Fruit fly (Drosophila melanogaster) whole organism, wandering third instar larva: ENCODE data around the gene CG13380.
A peak's percentile ranks its signal among the peaks of the same experiment; 100 is the strongest.

Source experiments
- Abd-B ChIP-seq: fragments of >200 bp; optimal IDR thresholded peaks from 2 replicates; lab custom pipeline; 2017; ENCODE audit warnings: missing biosample characterization, missing genetic modification characterization
- CG9705 ChIP-seq: fragments of 200-800 bp; sonication (Bioruptor generic); optimal IDR thresholded peaks from 2 replicates; lab custom pipeline; 2018; ENCODE audit warnings: missing biosample characterization, mild to moderate bottlenecking, missing genetic modification characterization
- CrebA ChIP-seq: fragments of 200-800 bp; sonication (Bioruptor generic); optimal IDR thresholded peaks from 2 replicates; lab custom pipeline; 2016; ENCODE audit warnings: missing biosample characterization, mild to moderate bottlenecking, missing genetic modification characterization, borderline replicate concordance
- Dfd ChIP-seq: fragments of >200 bp; optimal IDR thresholded peaks from 2 replicates; lab custom pipeline; 2017; ENCODE audit warnings: missing biosample characterization, missing genetic modification characterization
- Dif ChIP-seq: fragments of 200-275, 200-300 bp; sonication (Bioruptor generic); optimal IDR thresholded peaks from 2 replicates; lab custom pipeline; 2018; ENCODE audit warnings: missing biosample characterization, missing genetic modification characterization; ENCODE audit not compliant: partially characterized antibody
- GATAd ChIP-seq: sonication (Bioruptor generic); optimal IDR thresholded peaks from 2 replicates; lab custom pipeline; 2016; ENCODE audit warnings: missing biosample characterization, missing genetic modification characterization
- HLH106 ChIP-seq: fragments of 200-800 bp; optimal IDR thresholded peaks from 3 replicates; lab custom pipeline; 2019; ENCODE audit warnings: missing biosample characterization, mild to moderate bottlenecking, missing genetic modification characterization, moderate library complexity
- Hr78 ChIP-seq: fragments of >200 bp; optimal IDR thresholded peaks from 2 replicates; lab custom pipeline; 2017; ENCODE audit warnings: missing biosample characterization, missing genetic modification characterization
- Hr83 ChIP-seq: fragments of 200-300 bp; sonication (Bioruptor generic); optimal IDR thresholded peaks from 2 replicates; lab custom pipeline; 2016; ENCODE audit warnings: missing biosample characterization, mild to moderate bottlenecking, missing genetic modification characterization, moderate library complexity; ENCODE audit not compliant: poor library complexity, severe bottlenecking
- Myc ChIP-seq: fragments of >200 bp; optimal IDR thresholded peaks from 2 replicates; lab custom pipeline; 2017
- N ChIP-seq: fragments of >200 bp; optimal IDR thresholded peaks from 2 replicates; lab custom pipeline; 2018; ENCODE audit warnings: missing biosample characterization, missing external identifiers, missing genetic modification characterization
- OdsH ChIP-seq: fragments of 200-800 bp; sonication (Bioruptor generic); optimal IDR thresholded peaks from 2 replicates; lab custom pipeline; 2016; ENCODE audit warnings: missing biosample characterization, mild to moderate bottlenecking, missing genetic modification characterization
- Rel ChIP-seq, 2 experiments: fragments of 200-800 bp; sonication (Bioruptor generic) in 1 of 2; optimal IDR thresholded peaks; 2 replicates in 1 of 2; 3 replicates in 1 of 2; lab custom pipeline; 2016 to 2019; ENCODE audit warnings: mild to moderate bottlenecking in 2 of 2, missing biosample characterization in 2 of 2, missing genetic modification characterization in 2 of 2, moderate library complexity in 1 of 2
- Sp1 ChIP-seq: fragments of 200-800 bp; sonication (Bioruptor generic); optimal IDR thresholded peaks from 3 replicates; lab custom pipeline; 2019; ENCODE audit warnings: missing biosample characterization, mild to moderate bottlenecking, missing genetic modification characterization, moderate library complexity
- Vsx2 ChIP-seq: fragments of 200-300, 225-300 bp; sonication (Bioruptor generic); optimal IDR thresholded peaks from 2 replicates; lab custom pipeline; 2018; ENCODE audit warnings: missing biosample characterization, missing genetic modification characterization; ENCODE audit not compliant: partially characterized antibody
- br ChIP-seq: fragments of 200-800 bp; sonication (Bioruptor generic); optimal IDR thresholded peaks from 2 replicates; lab custom pipeline; 2016; ENCODE audit warnings: missing biosample characterization, missing genetic modification characterization
- dl ChIP-seq, 2 experiments: fragments of 175-275, 200-275 bp in 1 of 2; fragments of 200-275 bp in 1 of 2; sonication (Bioruptor generic); optimal IDR thresholded peaks; lab custom pipeline; 2018; ENCODE audit warnings: mild to moderate bottlenecking in 2 of 2, missing biosample characterization in 2 of 2, missing genetic modification characterization in 2 of 2, moderate library complexity in 2 of 2; ENCODE audit not compliant: partially characterized antibody in 2 of 2, insufficient read depth in 1 of 2
- dmrt93B ChIP-seq: fragments of 200-800 bp; sonication (Bioruptor generic); optimal IDR thresholded peaks from 2 replicates; lab custom pipeline; 2018; ENCODE audit warnings: missing biosample characterization, mild to moderate bottlenecking, missing genetic modification characterization
- dsf ChIP-seq: sonication (Bioruptor generic); optimal IDR thresholded peaks from 2 replicates; lab custom pipeline; 2016; ENCODE audit warnings: missing biosample characterization, missing genetic modification characterization, borderline replicate concordance
- ey ChIP-seq: fragments of 200-800 bp; sonication (Bioruptor generic); optimal IDR thresholded peaks from 2 replicates; lab custom pipeline; 2016; ENCODE audit warnings: missing biosample characterization, missing genetic modification characterization
- foxo ChIP-seq, 2 experiments: fragments of 200-800 bp; sonication (Bioruptor generic); optimal IDR thresholded peaks; 2 replicates in 1 of 2; 3 replicates in 1 of 2; lab custom pipeline; 2016 to 2017; ENCODE audit warnings: missing biosample characterization in 2 of 2, missing genetic modification characterization in 2 of 2
- h ChIP-seq: fragments of 200-800 bp; sonication (Bioruptor generic); optimal IDR thresholded peaks from 3 replicates; lab custom pipeline; 2016; ENCODE audit warnings: missing biosample characterization, mild to moderate bottlenecking, missing genetic modification characterization
- lola ChIP-seq: fragments of >200 bp; optimal IDR thresholded peaks from 2 replicates; lab custom pipeline; 2017; ENCODE audit warnings: missing biosample characterization, missing genetic modification characterization
- pan ChIP-seq: fragments of >200 bp; optimal IDR thresholded peaks from 2 replicates; lab custom pipeline; 2017
- psq ChIP-seq: fragments of 200-800 bp; sonication (Bioruptor generic); optimal IDR thresholded peaks from 3 replicates; lab custom pipeline; 2017; ENCODE audit warnings: missing biosample characterization, mild to moderate bottlenecking, missing genetic modification characterization, moderate library complexity
- rgr ChIP-seq: fragments of 200-800 bp; sonication (Bioruptor generic); optimal IDR thresholded peaks from 3 replicates; lab custom pipeline; 2016; ENCODE audit warnings: missing biosample characterization, mild to moderate bottlenecking, missing genetic modification characterization
- sage ChIP-seq: fragments of 200-800 bp; sonication (Bioruptor generic); optimal IDR thresholded peaks from 2 replicates; lab custom pipeline; 2016; ENCODE audit warnings: missing biosample characterization, mild to moderate bottlenecking, missing genetic modification characterization
- tai ChIP-seq: sonication (Bioruptor generic); optimal IDR thresholded peaks from 2 replicates; lab custom pipeline; 2016; ENCODE audit warnings: missing biosample characterization, missing genetic modification characterization
- woc ChIP-seq: sonication (Bioruptor generic); optimal IDR thresholded peaks from 2 replicates; lab custom pipeline; 2016; ENCODE audit warnings: missing biosample characterization, mild to moderate bottlenecking, missing genetic modification characterization

The CG13380 gene

dm6 chr3L:18636782-18637181 is 19.0 kb upstream of the CG13380 start:
- TF ChIP-seq br (GFP tag; lab: Kevin White, UChicago), result no peak
- TF ChIP-seq woc, result no peak
- TF ChIP-seq Myc (lab: Kevin White, UChicago), result no peak
- TF ChIP-seq N (GFP tag; lab: Kevin White, UChicago), result no peak
- TF ChIP-seq CrebA (GFP tag; lab: Kevin White, UChicago), result no peak

DNA sequence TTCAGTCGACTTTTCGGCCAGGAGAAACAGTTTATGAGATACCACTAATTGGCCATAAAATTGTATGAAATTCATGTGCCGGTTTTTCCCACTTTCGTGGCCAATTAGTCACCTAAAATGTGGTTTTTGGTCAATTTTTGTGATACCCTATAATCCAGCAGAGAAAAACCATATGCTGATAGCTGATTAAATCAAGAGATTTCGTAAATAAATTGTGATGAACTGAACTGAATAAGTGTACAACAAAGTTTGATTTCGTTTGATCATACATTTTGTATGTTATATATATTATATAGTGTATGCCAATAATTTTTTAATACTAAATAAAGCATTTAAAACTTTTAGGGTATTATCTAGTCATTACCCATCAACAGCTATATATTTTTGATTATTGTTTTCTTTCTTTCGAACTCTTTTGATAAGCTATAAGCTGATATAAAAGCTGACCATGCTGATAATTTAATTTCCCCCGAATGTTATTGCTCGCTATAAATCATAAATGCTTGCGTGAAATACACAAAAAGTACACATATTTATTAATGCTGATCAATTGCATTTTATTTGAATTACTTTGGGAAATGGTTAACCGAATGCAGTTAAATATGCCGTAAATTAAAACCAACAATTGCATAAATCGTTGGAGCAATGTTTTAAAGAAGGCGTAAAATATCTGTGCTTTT is 17.2 kb upstream of the CG13380 start:
- no peak for TF ChIP-seq ey (GFP tag; lab: Kevin White, UChicago)
- peak; percentile 9 for TF ChIP-seq psq (GFP tag; lab: Kevin White, UChicago)
- TF ChIP-seq sage (GFP tag; lab: Kevin White, UChicago), result no peak
- peak; percentile 13 for TF ChIP-seq Sp1 (GFP tag; lab: Kevin White, UChicago)
- no peak for TF ChIP-seq dmrt93B
- peak; percentile 11 for TF ChIP-seq OdsH (GFP tag; lab: Kevin White, UChicago)
- TF ChIP-seq Hr83 (GFP tag; lab: Kevin White, UChicago), result no peak
- TF ChIP-seq Dif (GFP tag; lab: Kevin White, UChicago), result no peak
- TF ChIP-seq Dfd (GFP tag; lab: Kevin White, UChicago), result no peak
- peak in 1 of 2 experiments; percentile 2 for TF ChIP-seq foxo (GFP tag; optimal IDR thresholded peaks at IDR 0.05; lab: Kevin White, UChicago)
- no peak for TF ChIP-seq Hr78
- peak; percentile 3 for TF ChIP-seq rgr
- no peak for TF ChIP-seq N (GFP tag; lab: Kevin White, UChicago)
- TF ChIP-seq dsf (GFP tag; lab: Kevin White, UChicago), result no peak
- TF ChIP-seq pan, result peak; percentile 28
- no peak for TF ChIP-seq Myc (lab: Kevin White, UChicago)
- TF ChIP-seq br (GFP tag; lab: Kevin White, UChicago), result no peak
- no peak for TF ChIP-seq Rel (GFP tag; optimal IDR thresholded peaks at IDR 0.05; lab: Kevin White, UChicago)
- TF ChIP-seq Rel (tag; optimal IDR thresholded peaks at IDR 0.05; lab: Kevin White, UChicago), result peak; percentile 91
- peak; percentile 0 for TF ChIP-seq h
- peak in 1 of 2 experiments; percentile 50 for TF ChIP-seq dl (GFP tag; optimal IDR thresholded peaks at IDR 0.05; lab: Kevin White, UChicago; ENCODE audit: insufficient read depth in 1 of 2, partially characterized antibody in 2 of 2)
- TF ChIP-seq Vsx2 (GFP tag; lab: Kevin White, UChicago), result no peak
- no peak for TF ChIP-seq CG9705

- TF ChIP-seq Vsx2 (GFP tag; lab: Kevin White, UChicago), result peak; percentile 17
- no peak for TF ChIP-seq br (GFP tag; lab: Kevin White, UChicago)
- TF ChIP-seq lola, result no peak
- TF ChIP-seq Myc (lab: Kevin White, UChicago), result no peak
- no peak for TF ChIP-seq Dif (GFP tag; lab: Kevin White, UChicago)
- no peak for TF ChIP-seq Dfd (GFP tag; lab: Kevin White, UChicago)
- TF ChIP-seq Rel (GFP tag; optimal IDR thresholded peaks at IDR 0.05; lab: Kevin White, UChicago), result no peak
- TF ChIP-seq Rel (tag; optimal IDR thresholded peaks at IDR 0.05; lab: Kevin White, UChicago), result peak; percentile 55
- no peak for TF ChIP-seq GATAd (GFP tag; lab: Kevin White, UChicago)
Measured at dm6 chr3L:18633084-18633483, 15.3 kb upstream of the CG13380 start.

DNA sequence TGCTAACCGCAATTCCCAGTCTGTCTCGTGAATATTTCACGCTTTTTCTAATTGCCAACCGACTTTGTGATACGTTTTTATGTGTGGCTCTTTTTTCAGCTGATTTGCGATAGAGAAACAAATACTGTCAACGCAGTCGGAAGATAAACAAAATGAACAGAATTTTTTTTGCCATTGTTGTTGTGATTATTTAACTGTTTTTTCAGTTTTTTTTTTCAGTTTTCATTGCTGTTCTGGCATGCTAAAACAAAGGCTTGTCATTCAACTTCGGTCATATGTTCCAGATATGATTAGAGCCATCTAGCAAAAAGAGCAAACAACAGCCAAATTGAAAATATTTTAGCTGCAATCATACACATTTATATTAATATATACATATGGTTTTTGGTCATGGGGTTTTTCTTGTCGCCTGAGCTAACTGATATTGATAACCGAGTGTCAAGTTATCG is 14.5 kb upstream of the CG13380 start:
- TF ChIP-seq tai (no peak), Rel (GFP tag; optimal IDR thresholded peaks at IDR 0.05; lab: Kevin White, UChicago) (no peak), Rel (tag; optimal IDR thresholded peaks at IDR 0.05; lab: Kevin White, UChicago) (peak; percentile 92), CrebA (GFP tag; lab: Kevin White, UChicago) (peak; percentile 53)

- TF ChIP-seq Abd-B (GFP tag; lab: Kevin White, UChicago), result no peak
- no peak for TF ChIP-seq HLH106 (tag; lab: Kevin White, UChicago)
- TF ChIP-seq ey (GFP tag; lab: Kevin White, UChicago), result no peak
- TF ChIP-seq tai, result no peak
- TF ChIP-seq br (GFP tag; lab: Kevin White, UChicago), result no peak
- TF ChIP-seq Vsx2 (GFP tag; lab: Kevin White, UChicago), result no peak
- no peak for TF ChIP-seq CrebA (GFP tag; lab: Kevin White, UChicago)
- no peak for TF ChIP-seq CG9705
- no peak for TF ChIP-seq Hr83 (GFP tag; lab: Kevin White, UChicago)
- no peak for TF ChIP-seq Dfd (GFP tag; lab: Kevin White, UChicago)
- TF ChIP-seq sage (GFP tag; lab: Kevin White, UChicago), result no peak
Measured at dm6 chr3L:18629874-18630273, 12.1 kb upstream of the CG13380 start.
